Worm (Caenorhabditis elegans): ENCODE data around the gene C40H1.8.

C40H1.8 gene

ce11 chrIII:9277803-9278202 lies 36.7 kb upstream of the C40H1.8 start:
- TF ChIP-seq elt-3 (tag; optimal IDR thresholded peaks at IDR 0.05): peak in 1 of 3 experiments; percentile 89
- no peak for TF ChIP-seq fos-1 (tag; optimal IDR thresholded peaks at IDR 0.05)
- TF ChIP-seq nhr-25 (tag; optimal IDR thresholded peaks at IDR 0.05): peak; percentile 5
- peak; percentile 7 for TF ChIP-seq nhr-23 (tag; optimal IDR thresholded peaks at IDR 0.05)

ce11 chrIII:9281480-9281879 lies 33.0 kb upstream of the C40H1.8 start, which contains the start of gene fozi-1:
TSS of gene fozi-1 (plus strand) at chrIII:9281780.
- no peak for TF ChIP-seq ceh-16 (tag; optimal IDR thresholded peaks at IDR 0.05)
- TF ChIP-seq elt-1 (tag; optimal IDR thresholded peaks at IDR 0.05): no peak
- TF ChIP-seq lin-39 (tag; optimal IDR thresholded peaks at IDR 0.05): no peak
- TF ChIP-seq nhr-67 (tag; optimal IDR thresholded peaks at IDR 0.05): no peak

ce11 chrIII:9288540-9288939 lies 26.0 kb upstream of the C40H1.8 start:
- TF ChIP-seq pha-4 (tag; optimal IDR thresholded peaks at IDR 0.05) (peak; percentile 2), aly-2 (tag; optimal IDR thresholded peaks at IDR 0.05) (no peak), elt-2 (tag; optimal IDR thresholded peaks at IDR 0.05) (peak; percentile 44), daf-12 (tag; optimal IDR thresholded peaks at IDR 0.05) (no peak), ZK546.5 (tag; optimal IDR thresholded peaks at IDR 0.05) (no peak)

- peak; percentile 94 for TF ChIP-seq pqm-1 (tag; optimal IDR thresholded peaks at IDR 0.05)
- TF ChIP-seq ZK546.5 (tag; optimal IDR thresholded peaks at IDR 0.05): no peak
- TF ChIP-seq nfya-1 (tag; optimal IDR thresholded peaks at IDR 0.05; ENCODE audit: insufficient read depth): peak; percentile 27
- no peak for TF ChIP-seq lsy-12 (tag; optimal IDR thresholded peaks at IDR 0.05)
- peak; percentile 9 for TF ChIP-seq jun-1 (tag; optimal IDR thresholded peaks at IDR 0.05)
- TF ChIP-seq elt-2 (tag; optimal IDR thresholded peaks at IDR 0.05): peak; percentile 96
Measured at ce11 chrIII:9289815-9290214, 24.7 kb upstream of the C40H1.8 start.

ce11 chrIII:9297345-9297744 lies 17.2 kb upstream of the C40H1.8 start, which contains the start of gene K01B6.4:
TSS of gene K01B6.4 (minus strand) at chrIII:9297445.
- TF ChIP-seq unc-62 (GFP tag; optimal IDR thresholded peaks at IDR 0.05) (no peak), ceh-9 (tag; optimal IDR thresholded peaks at IDR 0.05) (no peak)

- TF ChIP-seq nhr-28 (tag; optimal IDR thresholded peaks at IDR 0.05): no peak
- TF ChIP-seq egl-5 (tag; optimal IDR thresholded peaks at IDR 0.05): no peak
- TF ChIP-seq nhr-237 (tag; optimal IDR thresholded peaks at IDR 0.05): no peak
- TF ChIP-seq ztf-11 (tag; optimal IDR thresholded peaks at IDR 0.05): no peak
- no peak for TF ChIP-seq ceh-16 (tag; optimal IDR thresholded peaks at IDR 0.05)
- no peak for TF ChIP-seq skn-1 (tag; optimal IDR thresholded peaks at IDR 0.05)
- TF ChIP-seq elt-1 (tag; optimal IDR thresholded peaks at IDR 0.05): no peak
- TF ChIP-seq eor-1 (tag; optimal IDR thresholded peaks at IDR 0.05): no peak
- TF ChIP-seq elt-3 (tag; optimal IDR thresholded peaks at IDR 0.05): no peak
- TF ChIP-seq nhr-25 (tag; optimal IDR thresholded peaks at IDR 0.05): no peak
- TF ChIP-seq ztf-4 (tag; optimal IDR thresholded peaks at IDR 0.05): no peak
- no peak for TF ChIP-seq R02D3.7 (tag; optimal IDR thresholded peaks at IDR 0.05)
- TF ChIP-seq fkh-2 (tag; optimal IDR thresholded peaks at IDR 0.05): no peak
- TF ChIP-seq nhr-77 (tag; optimal IDR thresholded peaks at IDR 0.05): no peak
- TF ChIP-seq nhr-67 (tag; optimal IDR thresholded peaks at IDR 0.05): no peak
- no peak for TF ChIP-seq ceh-28 (tag; optimal IDR thresholded peaks at IDR 0.05)
- TF ChIP-seq ceh-82 (tag; optimal IDR thresholded peaks at IDR 0.05): no peak
Measured at ce11 chrIII:9299116-9299515, 15.4 kb upstream of the C40H1.8 start.

ce11 chrIII:9299919-9300318 lies 14.6 kb upstream of the C40H1.8 start, which contains the start of gene K01B6.3:
TSS of gene K01B6.3 (plus strand) at chrIII:9300219.
- TF ChIP-seq nhr-11 (tag; optimal IDR thresholded peaks at IDR 0.05): no peak
- TF ChIP-seq unc-39 (tag; optimal IDR thresholded peaks at IDR 0.05): no peak
- TF ChIP-seq egl-5 (tag; optimal IDR thresholded peaks at IDR 0.05): no peak
- TF ChIP-seq mml-1 (tag; optimal IDR thresholded peaks at IDR 0.05): no peak
- TF ChIP-seq nhr-23 (tag; optimal IDR thresholded peaks at IDR 0.05): no peak
